Fruit fly (Drosophila melanogaster) whole organism, embryonic: ENCODE results near the gene CG8112.

Source experiments
- CG12942 ChIP-seq: fragments of 200-800 bp; sonication (Bioruptor generic); optimal IDR thresholded peaks from 3 replicates; lab custom pipeline; 2016; ENCODE audit warnings: missing biosample characterization, missing genetic modification characterization
- CG14441 ChIP-seq: fragments of 200-800 bp; sonication (Bioruptor generic); IDR thresholded peaks from 2 replicates; pipeline ENCODE4 v1.3.6; 2022; ENCODE audit warnings: missing biosample characterization, missing genetic modification characterization
- CG7556 ChIP-seq: fragments of 200-800 bp; sonication (Bioruptor generic); optimal IDR thresholded peaks from 2 replicates; lab custom pipeline; 2017; ENCODE audit warnings: missing biosample characterization, mild to moderate bottlenecking, missing genetic modification characterization
- al ChIP-seq: fragments of 200-800 bp; sonication (Bioruptor generic); IDR thresholded peaks from 2 replicates; pipeline ENCODE4 v1.3.6; 2022; ENCODE audit warnings: missing biosample characterization, missing genetic modification characterization
- cg ChIP-seq: fragments of 200-800 bp; sonication (Bioruptor generic); optimal IDR thresholded peaks from 3 replicates; lab custom pipeline; 2019; ENCODE audit warnings: missing biosample characterization, mild to moderate bottlenecking, missing genetic modification characterization, moderate library complexity
- ci ChIP-seq: fragments of 200-800 bp; sonication (Bioruptor generic); IDR thresholded peaks from 3 replicates; pipeline ENCODE4 v1.3.6; 2022; ENCODE audit warnings: missing biosample characterization, missing genetic modification characterization
- fru ChIP-seq: fragments of >200 bp; optimal IDR thresholded peaks from 2 replicates; lab custom pipeline; 2017
- hb ChIP-seq: fragments of 200-800 bp; sonication (Bioruptor generic); IDR thresholded peaks from 3 replicates; pipeline ENCODE4 v1.3.6; 2022; ENCODE audit warnings: missing biosample characterization, missing genetic modification characterization; ENCODE audit not compliant: partially characterized antibody
- p53 ChIP-seq: fragments of 200-800 bp; sonication (Bioruptor generic); optimal IDR thresholded peaks from 2 replicates; lab custom pipeline; 2016; ENCODE audit warnings: missing biosample characterization, missing genetic modification characterization
- sd ChIP-seq: fragments of 200-800 bp; sonication (Bioruptor generic); optimal IDR thresholded peaks from 3 replicates; lab custom pipeline; 2018; ENCODE audit warnings: missing biosample characterization, mild to moderate bottlenecking, missing genetic modification characterization, moderate library complexity
- sim ChIP-seq: fragments of 200-800 bp; sonication (Bioruptor generic); IDR thresholded peaks from 2 replicates; pipeline ENCODE4 v1.3.6; 2022; ENCODE audit warnings: missing biosample characterization, missing genetic modification characterization
- sug ChIP-seq: fragments of 200-800 bp; optimal IDR thresholded peaks from 2 replicates; lab custom pipeline; 2019; ENCODE audit warnings: missing biosample characterization, mild to moderate bottlenecking, missing genetic modification characterization, moderate library complexity
- tll ChIP-seq, 2 experiments: fragments of 200-800 bp in 1 of 2; fragments of >200 bp in 1 of 2; sonication (Bioruptor generic) in 1 of 2; optimal IDR thresholded peaks; 2 replicates each; lab custom pipeline; 2017 to 2019; ENCODE audit warnings: missing biosample characterization in 2 of 2, missing genetic modification characterization in 2 of 2, mild to moderate bottlenecking in 1 of 2, moderate library complexity in 1 of 2
- trh ChIP-seq: fragments of 200-800 bp; sonication (Bioruptor generic); optimal IDR thresholded peaks from 2 replicates; lab custom pipeline; 2016; ENCODE audit warnings: missing biosample characterization, missing genetic modification characterization

DNA sequence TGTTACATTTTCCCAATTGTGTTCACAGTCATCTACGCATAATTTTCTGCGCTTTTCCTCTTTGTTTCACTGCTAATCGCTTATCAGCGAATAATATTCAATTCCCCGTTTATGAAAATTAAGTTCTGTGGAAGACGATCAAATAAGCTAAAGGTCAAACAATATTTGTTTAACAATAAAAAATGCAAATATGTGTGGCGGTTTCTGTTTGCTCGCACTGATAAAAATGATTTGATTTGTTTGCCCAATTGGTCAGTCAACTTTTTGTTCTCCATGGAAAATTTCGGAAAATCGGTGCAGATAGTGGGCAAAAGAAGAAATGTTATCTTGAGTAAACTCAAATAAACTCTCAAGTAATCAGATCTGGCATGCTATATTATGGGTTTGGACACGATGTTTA, 8.1 kb upstream of the CG8112 start:
- no peak for TF ChIP-seq CG7556
- TF ChIP-seq sd, result no peak
- TF ChIP-seq hb (GFP tag; lab: Robert Waterston, UW), result no peak
- no peak for TF ChIP-seq sug (tag; lab: Kevin White, UChicago)
- no peak for TF ChIP-seq fru (lab: Kevin White, UChicago)
- TF ChIP-seq CG14441 (GFP tag; lab: Robert Waterston, UW), result no peak
- no peak for TF ChIP-seq tll (GFP tag; optimal IDR thresholded peaks at IDR 0.05; lab: Kevin White, UChicago)
- no peak for TF ChIP-seq al (GFP tag; lab: Robert Waterston, UW)
- TF ChIP-seq ci, result no peak
- no peak for TF ChIP-seq CG12942 (GFP tag; lab: Kevin White, UChicago)
- no peak for TF ChIP-seq p53 (GFP tag; lab: Kevin White, UChicago)
- no peak for TF ChIP-seq sim (GFP tag; lab: Robert Waterston, UW)
- TF ChIP-seq trh, result no peak
- no peak for TF ChIP-seq cg (GFP tag; lab: Kevin White, UChicago)
